Worm (Caenorhabditis elegans) whole organism, L4 larva: ENCODE results near the gene ptp-3.

Experiments used
- ama-1 ChIP-seq: fragments of 150-350 bp; optimal IDR thresholded peaks from 2 replicates; lab custom pipeline; 2014; ENCODE audit warnings: inconsistent platforms, mixed read lengths
- nhr-102 ChIP-seq: sonication (generic microtip); optimal IDR thresholded peaks from 2 replicates; lab custom pipeline; 2016; ENCODE audit warnings: mild to moderate bottlenecking, missing genetic modification characterization, moderate library complexity, missing compliant biosample characterization
- pha-4 ChIP-seq, 2 experiments: fragments of 150-350 bp in 1 of 2; fragments of 200-800 bp in 1 of 2; sonication (Bioruptor generic) in 1 of 2; IDR thresholded peaks in 1 of 2; optimal IDR thresholded peaks in 1 of 2; 2 replicates each; pipeline versions ENCODE4 v1.3.6 to Lab custom; 2014 to 2022; ENCODE audit warnings: missing genetic modification characterization in 2 of 2, missing genetic modification reagents in 2 of 2, missing biosample characterization in 1 of 2, missing compliant biosample characterization in 1 of 2
- snpc-4 ChIP-seq: fragments of 150-350 bp; optimal IDR thresholded peaks from 2 replicates; lab custom pipeline; 2014; ENCODE audit warnings: missing biosample characterization, missing genetic modification characterization
- ztf-11 ChIP-seq: fragments of 150-350 bp; optimal IDR thresholded peaks from 2 replicates; lab custom pipeline; 2014; ENCODE audit warnings: missing biosample characterization, missing genetic modification characterization

DNA sequence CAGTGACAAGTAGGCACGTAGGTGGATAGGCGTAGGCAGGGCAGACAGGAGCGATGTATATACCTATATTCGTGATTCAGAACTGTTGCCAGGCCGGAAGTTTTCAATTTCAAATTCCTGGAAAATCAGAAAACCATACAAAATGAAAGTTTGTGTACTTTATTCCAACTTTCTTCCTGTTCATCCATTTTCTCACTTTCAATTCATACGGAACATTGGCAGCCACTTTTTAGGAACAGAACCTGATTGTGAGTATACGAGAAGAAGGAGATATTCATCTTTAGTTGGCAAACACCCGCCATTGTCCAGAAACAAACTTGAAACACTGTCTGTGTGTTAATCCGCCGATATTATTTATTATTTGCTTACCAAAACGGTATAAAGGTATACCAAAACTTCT is 60.4 kb downstream of the ptp-3 start, which contains the start of gene srlf-15:
- TF ChIP-seq pha-4 (GFP tag; IDR thresholded peaks at IDR 0.05; lab: Robert Waterston, UW) = no peak
- no peak for TF ChIP-seq pha-4 (tag; optimal IDR thresholded peaks at IDR 0.05; lab: Kevin White, UChicago)
- TF ChIP-seq nhr-102 (tag; lab: Kevin White, UChicago) = no peak
- no peak for TF ChIP-seq ztf-11
- no peak for TF ChIP-seq ama-1 (lab: Kevin White, UChicago)
- TF ChIP-seq snpc-4 = no peak
